Fruit fly (Drosophila melanogaster): Measurements from ENCODE around the gene CG18170.

The CG18170 gene

dm6 chr3L:1558178-1558788 is 44.5 kb upstream of the CG18170 start, which contains the start of the genes Pex10 and CG12099 (continued):
- TF ChIP-seq toy (GFP tag; IDR thresholded peaks at IDR 0.05) (peak; percentile 48; the same call in 1 of the 2 replicates), jing (GFP tag; optimal IDR thresholded peaks at IDR 0.05) (no peak), seq (GFP tag; IDR thresholded peaks at IDR 0.05) (peak; percentile 72; the same call in 1 of the 2 replicates), Stat92E (GFP tag; optimal IDR thresholded peaks at IDR 0.05) (peak in 1 of 3 experiments; percentile 56), CG3163 (GFP tag; optimal IDR thresholded peaks at IDR 0.05) (peak; percentile 28), Spps (tag; optimal IDR thresholded peaks at IDR 0.05) (peak; percentile 44), lov (optimal IDR thresholded peaks at IDR 0.05) (no peak), lov (GFP tag; IDR thresholded peaks at IDR 0.05) (peak; percentile 87), kay (GFP tag; optimal IDR thresholded peaks at IDR 0.05) (peak; percentile 84), Awh (GFP tag; IDR thresholded peaks at IDR 0.05) (peak; percentile 77), CG6765 (GFP tag; optimal IDR thresholded peaks at IDR 0.05) (peak; percentile 50), Opbp (GFP tag; IDR thresholded peaks at IDR 0.05; ENCODE audit: partially characterized antibody) (peak; percentile 85)

- TF ChIP-seq Neu2 (GFP tag; optimal IDR thresholded peaks at IDR 0.05; ENCODE audit: borderline replicate concordance): no peak
- no peak for TF ChIP-seq slp2 (GFP tag; optimal IDR thresholded peaks at IDR 0.05)
These were observed 37.7 kb upstream of the CG18170 start, which contains the start of gene CG12003 for dm6 chr3L:1565092-1565491. TSS of gene CG12003 (plus strand) at chr3L:1565392.

dm6 chr3L:1568225-1569161 is 34.3 kb upstream of the CG18170 start, which contains the start of gene CG7879:
TSS of gene CG7879 (minus strand) at chr3L:1568608.
- TF ChIP-seq slp2 (GFP tag; optimal IDR thresholded peaks at IDR 0.05): no peak
- TF ChIP-seq crol (GFP tag; IDR thresholded peaks at IDR 0.05): peak; percentile 90
- no peak for TF ChIP-seq CG16779 (GFP tag; IDR thresholded peaks at IDR 0.05)
- no peak for TF ChIP-seq zfh1 (GFP tag; IDR thresholded peaks at IDR 0.05)
- 0 out of 2 replicates have a peak, but pooled peaks have one; percentile 51 for TF ChIP-seq bbx (GFP tag; IDR thresholded peaks at IDR 0.05; ENCODE audit: partially characterized antibody)
- TF ChIP-seq Sin3A (optimal IDR thresholded peaks at IDR 0.05): peak; percentile 62
- no peak for TF ChIP-seq CG2120 (GFP tag; optimal IDR thresholded peaks at IDR 0.05)
- TF ChIP-seq CG8089 (GFP tag; optimal IDR thresholded peaks at IDR 0.05): no peak
- TF ChIP-seq yki (optimal IDR thresholded peaks at IDR 0.05): no peak
- TF ChIP-seq Nf-YB (GFP tag; optimal IDR thresholded peaks at IDR 0.05): no peak
- TF ChIP-seq CG34376 (GFP tag; optimal IDR thresholded peaks at IDR 0.05): peak; percentile 42
- no peak for TF ChIP-seq CG15011 (GFP tag; optimal IDR thresholded peaks at IDR 0.05)
- peak; percentile 98 for TF ChIP-seq nerfin-1 (tag; optimal IDR thresholded peaks at IDR 0.05)
- TF ChIP-seq CG3407 (GFP tag; optimal IDR thresholded peaks at IDR 0.05): no peak
- no peak for TF ChIP-seq schlank (tag; optimal IDR thresholded peaks at IDR 0.05)
- no peak for TF ChIP-seq HmgZ (tag; optimal IDR thresholded peaks at IDR 0.05)
- peak; percentile 7 for TF ChIP-seq sug (tag; optimal IDR thresholded peaks at IDR 0.05)
- TF ChIP-seq CG15269 (tag; optimal IDR thresholded peaks at IDR 0.05): no peak
- no peak for TF ChIP-seq Oaz (GFP tag; IDR thresholded peaks at IDR 0.05)
- no peak for TF ChIP-seq CG12744 (GFP tag; optimal IDR thresholded peaks at IDR 0.05)
- TF ChIP-seq CG11723 (GFP tag; optimal IDR thresholded peaks at IDR 0.05): no peak
- TF ChIP-seq grn (GFP tag; optimal IDR thresholded peaks at IDR 0.05): peak; percentile 58
- TF ChIP-seq fu2 (GFP tag; optimal IDR thresholded peaks at IDR 0.05): no peak
- TF ChIP-seq CG7357 (GFP tag; IDR thresholded peaks at IDR 0.05): peak; percentile 96
- no peak; the same call in 1 of the 2 replicates for TF ChIP-seq Taf1 (GFP tag; IDR thresholded peaks at IDR 0.05)
- TF ChIP-seq stc (GFP tag; IDR thresholded peaks at IDR 0.05): no peak
- no peak for TF ChIP-seq CG14050 (GFP tag; IDR thresholded peaks at IDR 0.05)
- TF ChIP-seq pita (GFP tag; optimal IDR thresholded peaks at IDR 0.05): no peak
- no peak for TF ChIP-seq Max (GFP tag; optimal IDR thresholded peaks at IDR 0.05)
- no peak for TF ChIP-seq NC2α (GFP tag; optimal IDR thresholded peaks at IDR 0.05)
- TF ChIP-seq Jarid2 (GFP tag; optimal IDR thresholded peaks at IDR 0.05): peak; percentile 31
- no peak for TF ChIP-seq Neu2 (GFP tag; optimal IDR thresholded peaks at IDR 0.05; ENCODE audit: borderline replicate concordance)
- TF ChIP-seq ATbp (GFP tag; optimal IDR thresholded peaks at IDR 0.05): no peak

Measured in whole organism, embryonic.